Worm (Caenorhabditis elegans): ENCODE measurements around the gene F11D11.3.
"Not testable (repeated sequence)": the region's sequence is repeated elsewhere in the genome, so short reads cannot be mapped to it uniquely, and the experiment has no call there.

Gene F11D11.3

DNA sequence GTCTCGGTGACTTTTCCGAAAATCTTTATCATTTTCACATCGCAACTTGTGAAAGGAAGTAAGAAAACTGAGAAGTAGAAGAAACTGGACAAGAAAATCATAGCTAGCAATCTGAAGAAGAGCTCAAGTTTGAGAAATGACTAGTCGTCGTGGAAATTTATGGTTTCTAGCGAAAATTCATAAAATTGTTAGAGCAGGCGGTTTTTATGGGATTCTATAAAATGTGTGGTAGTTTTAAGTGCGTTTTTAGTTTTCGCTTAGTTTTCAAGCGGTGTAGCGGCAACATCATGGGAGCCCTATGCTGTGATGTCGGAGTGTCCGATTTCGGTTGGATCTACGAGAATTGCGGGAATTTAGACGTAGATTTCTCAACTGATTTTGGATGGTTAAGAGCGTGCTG is 5.7 kb downstream of the F11D11.3 start, which contains the start of gene clec-254:
Gene clec-254 (minus strand): TSS at position 101 of the 400 bp plus-strand sequence.
- not testable (repeated sequence) for TF ChIP-seq med-1 (GFP tag; optimal IDR thresholded peaks at IDR 0.05; ENCODE audit: insufficient read depth); cog-1 (tag; optimal IDR thresholded peaks at IDR 0.05); ztf-23 (GFP tag; IDR thresholded peaks at IDR 0.05)

DNA sequence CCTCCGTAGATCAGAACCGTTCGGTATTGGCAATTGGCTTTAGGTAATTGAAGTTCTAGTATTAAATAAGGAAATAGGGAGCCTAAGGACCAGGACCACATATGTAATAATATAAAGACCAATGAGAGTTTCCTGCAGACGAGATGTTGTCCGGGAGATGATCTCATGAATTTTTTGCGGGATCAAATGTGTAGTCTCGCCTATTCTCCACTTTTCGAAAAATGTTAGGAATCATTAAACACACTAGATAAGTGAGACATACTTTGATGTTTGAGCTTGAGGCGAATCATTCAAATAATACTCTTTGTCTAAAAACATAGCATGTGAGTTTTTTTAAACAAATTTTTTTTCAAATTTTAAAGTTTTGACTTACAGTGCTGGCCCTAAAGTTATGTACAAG is 7.0 kb downstream of the F11D11.3 start, which contains the start of gene F11D11.6:
Gene F11D11.6 (minus strand): TSS at position 101 of the 400 bp plus-strand sequence.
- no peak for TF ChIP-seq cog-1 (tag; optimal IDR thresholded peaks at IDR 0.05)
- no peak for TF ChIP-seq tab-1 (GFP tag; IDR thresholded peaks at IDR 0.05)
- no peak for TF ChIP-seq ref-1 (GFP tag; conservative IDR thresholded peaks at IDR 0.05)
- no peak for TF ChIP-seq flt-1 (GFP tag; IDR thresholded peaks at IDR 0.05)
- TF ChIP-seq T22C8.4 (GFP tag; IDR thresholded peaks at IDR 0.05), result no peak
- no peak for TF ChIP-seq med-1 (GFP tag; optimal IDR thresholded peaks at IDR 0.05; ENCODE audit: insufficient read depth)
- no peak for TF ChIP-seq ztf-29 (GFP tag; IDR thresholded peaks at IDR 0.05)
- TF ChIP-seq ztf-23 (GFP tag; IDR thresholded peaks at IDR 0.05), result no peak
- no peak for TF ChIP-seq klf-2 (GFP tag; conservative IDR thresholded peaks at IDR 0.05)

DNA sequence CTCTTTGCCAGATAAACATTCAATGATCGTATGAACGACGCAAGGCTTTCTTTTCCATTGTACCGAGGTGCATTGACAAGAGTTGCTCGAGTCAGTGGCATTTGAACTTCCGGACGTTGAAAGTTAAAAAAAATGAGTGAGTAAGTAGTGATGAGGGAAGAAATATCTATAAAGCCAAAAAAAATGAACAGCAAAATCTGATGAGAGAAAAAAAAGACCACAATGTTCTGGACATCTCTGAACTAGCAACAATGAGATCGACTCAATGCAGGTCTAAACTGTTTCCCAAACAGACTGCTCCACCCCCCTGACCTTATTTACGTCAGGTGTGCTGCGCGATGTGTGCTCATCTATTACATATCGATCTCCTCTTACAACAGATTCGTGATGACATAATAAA is 9.6 kb downstream of the F11D11.3 start, which contains the start of the genes F11D11.21 and F11D11.12:
Gene F11D11.21 (minus strand): TSS at position 101 of the 400 bp plus-strand sequence.
Gene F11D11.12 (minus strand): TSS at position 238 of the 400 bp plus-strand sequence.
- no peak for TF ChIP-seq cog-1 (tag; optimal IDR thresholded peaks at IDR 0.05)
- TF ChIP-seq klf-2 (GFP tag; conservative IDR thresholded peaks at IDR 0.05), result no peak
- TF ChIP-seq ztf-29 (GFP tag; IDR thresholded peaks at IDR 0.05), result no peak
- no peak for TF ChIP-seq ref-1 (GFP tag; conservative IDR thresholded peaks at IDR 0.05)
- TF ChIP-seq tab-1 (GFP tag; IDR thresholded peaks at IDR 0.05), result no peak
- 0 out of 2 replicates have a peak, but pooled peaks have one; percentile 6 for TF ChIP-seq ztf-23 (GFP tag; IDR thresholded peaks at IDR 0.05)
- no peak for TF ChIP-seq T22C8.4 (GFP tag; IDR thresholded peaks at IDR 0.05)
- TF ChIP-seq med-1 (GFP tag; optimal IDR thresholded peaks at IDR 0.05; ENCODE audit: insufficient read depth), result no peak

DNA sequence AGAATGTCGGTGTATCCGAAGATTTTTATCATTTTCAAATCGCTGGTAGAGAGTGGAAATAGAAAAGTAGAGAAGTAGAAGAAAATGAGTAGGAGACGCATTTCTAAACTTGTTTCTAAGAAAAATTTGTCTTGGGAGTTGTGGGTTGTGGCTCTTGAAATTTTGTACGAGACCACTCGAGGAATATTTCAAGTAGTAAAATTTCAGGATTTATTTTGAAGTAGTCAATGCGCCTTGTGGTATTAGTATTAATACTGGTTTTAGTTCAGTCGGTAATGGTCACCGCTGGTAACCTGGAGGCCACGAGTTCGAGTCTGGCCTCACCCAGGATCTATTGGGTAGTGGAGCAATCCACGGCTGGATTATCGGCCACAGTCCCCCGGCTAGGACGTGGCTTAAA is 11.3 kb downstream of the F11D11.3 start, which contains the start of gene clec-252:
Gene clec-252 (minus strand): TSS at position 101 of the 400 bp plus-strand sequence.
- TF ChIP-seq flt-1 (GFP tag; IDR thresholded peaks at IDR 0.05) (no peak), T22C8.4 (GFP tag; IDR thresholded peaks at IDR 0.05) (no peak), tab-1 (GFP tag; IDR thresholded peaks at IDR 0.05) (no peak), ref-1 (GFP tag; conservative IDR thresholded peaks at IDR 0.05) (no peak), med-1 (GFP tag; optimal IDR thresholded peaks at IDR 0.05; ENCODE audit: insufficient read depth) (no peak), cog-1 (tag; optimal IDR thresholded peaks at IDR 0.05) (no peak), ztf-29 (GFP tag; IDR thresholded peaks at IDR 0.05) (no peak), ztf-23 (GFP tag; IDR thresholded peaks at IDR 0.05) (no peak), klf-2 (GFP tag; conservative IDR thresholded peaks at IDR 0.05) (no peak)

DNA sequence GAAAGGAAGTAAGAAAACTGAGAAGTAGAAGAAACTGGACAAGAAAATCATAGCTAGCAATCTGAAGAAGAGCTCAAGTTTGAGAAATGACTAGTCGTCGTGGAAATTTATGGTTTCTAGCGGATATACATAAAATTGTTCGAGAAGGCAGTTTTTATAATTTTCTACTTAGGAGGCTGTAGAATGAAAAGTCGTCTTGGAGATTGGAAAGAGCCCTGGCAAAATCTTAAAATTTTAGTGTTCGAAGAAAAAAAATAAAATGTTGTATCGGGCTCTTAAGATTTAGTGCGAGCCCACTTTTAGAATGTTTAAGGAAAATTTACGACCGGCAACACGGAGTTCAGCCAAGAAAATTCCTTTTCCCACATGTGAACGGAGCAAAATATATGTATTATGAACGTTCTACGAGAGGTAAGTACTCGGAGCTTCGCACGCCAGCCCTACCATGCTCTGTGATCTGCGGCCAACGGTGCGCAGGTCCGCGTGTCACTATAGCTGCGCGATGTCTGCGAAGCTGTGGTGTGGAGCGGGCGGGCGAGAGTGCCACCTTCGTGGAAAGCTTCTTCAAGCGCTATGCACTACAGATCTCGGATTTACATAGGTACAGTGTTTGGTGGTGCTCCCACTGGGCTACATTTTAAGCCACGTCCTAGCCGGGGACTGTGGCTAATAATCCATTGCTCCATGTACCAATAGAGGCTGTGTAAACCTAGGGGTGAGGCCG is 13.0 kb downstream of the F11D11.3 start, which contains the start of gene clec-251:
Gene clec-251 (minus strand): TSS at position 51 of the 724 bp plus-strand sequence.
- TF ChIP-seq tab-1 (GFP tag; IDR thresholded peaks at IDR 0.05) (no peak), ztf-29 (GFP tag; IDR thresholded peaks at IDR 0.05) (no peak), flt-1 (GFP tag; IDR thresholded peaks at IDR 0.05) (no peak), med-1 (GFP tag; optimal IDR thresholded peaks at IDR 0.05; ENCODE audit: insufficient read depth) (no peak), cog-1 (tag; optimal IDR thresholded peaks at IDR 0.05) (no peak), T22C8.4 (GFP tag; IDR thresholded peaks at IDR 0.05) (no peak), ref-1 (GFP tag; conservative IDR thresholded peaks at IDR 0.05) (no peak), ztf-23 (GFP tag; IDR thresholded peaks at IDR 0.05) (no peak), klf-2 (GFP tag; conservative IDR thresholded peaks at IDR 0.05) (no peak)

DNA sequence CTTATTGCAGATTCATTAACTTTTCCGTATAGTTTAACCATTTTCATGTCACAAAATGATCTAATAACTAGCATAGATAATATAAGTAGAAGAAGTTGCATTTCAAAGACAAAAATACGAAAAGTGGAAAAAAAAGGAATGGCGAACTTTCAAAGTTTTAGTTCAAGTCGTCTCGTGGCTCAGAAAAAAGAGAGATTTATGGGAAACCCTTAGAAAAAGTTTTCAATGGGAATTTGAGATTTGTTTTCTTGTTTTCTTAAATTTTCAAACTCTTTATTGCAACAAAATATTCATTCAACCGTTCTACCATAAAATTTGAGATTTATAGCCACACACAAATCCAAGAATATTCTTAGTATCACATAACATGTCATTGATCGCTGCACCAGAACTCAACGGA is 18.0 kb downstream of the F11D11.3 start, which contains the start of gene clec-250:
Gene clec-250 (minus strand): TSS at position 101 of the 400 bp plus-strand sequence.
- TF ChIP-seq klf-2 (GFP tag; conservative IDR thresholded peaks at IDR 0.05) (no peak), med-1 (GFP tag; optimal IDR thresholded peaks at IDR 0.05; ENCODE audit: insufficient read depth) (no peak), ref-1 (GFP tag; conservative IDR thresholded peaks at IDR 0.05) (no peak), ztf-23 (GFP tag; IDR thresholded peaks at IDR 0.05) (no peak), cog-1 (tag; optimal IDR thresholded peaks at IDR 0.05) (no peak), T22C8.4 (GFP tag; IDR thresholded peaks at IDR 0.05) (no peak)

DNA sequence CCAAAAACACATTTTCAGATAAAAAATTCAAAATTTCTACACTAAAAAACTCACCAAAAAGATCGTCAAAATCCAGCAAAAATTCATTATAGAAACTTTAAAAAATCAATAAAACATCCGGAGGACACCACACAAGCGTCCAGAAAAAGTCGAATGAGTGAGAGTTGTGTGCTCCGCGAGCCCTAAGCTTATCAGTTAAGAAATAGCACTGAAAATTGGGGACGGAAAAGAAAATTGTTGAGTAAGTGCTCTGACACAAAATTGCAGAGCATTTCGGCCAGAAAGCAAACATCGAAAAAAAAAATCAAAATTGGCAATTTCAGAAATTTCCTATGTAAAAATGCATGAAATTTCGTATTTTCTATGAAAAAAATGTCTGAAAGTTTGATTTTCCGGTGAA is 22.4 kb downstream of the F11D11.3 start:
- TF ChIP-seq ztf-29 (GFP tag; IDR thresholded peaks at IDR 0.05) (no peak), ref-1 (GFP tag; conservative IDR thresholded peaks at IDR 0.05) (no peak), med-1 (GFP tag; optimal IDR thresholded peaks at IDR 0.05; ENCODE audit: insufficient read depth) (no peak), flt-1 (GFP tag; IDR thresholded peaks at IDR 0.05) (no peak), ztf-23 (GFP tag; IDR thresholded peaks at IDR 0.05) (no peak), cog-1 (tag; optimal IDR thresholded peaks at IDR 0.05) (no peak), T22C8.4 (GFP tag; IDR thresholded peaks at IDR 0.05) (no peak), tab-1 (GFP tag; IDR thresholded peaks at IDR 0.05) (no peak), klf-2 (GFP tag; conservative IDR thresholded peaks at IDR 0.05) (no peak)

DNA sequence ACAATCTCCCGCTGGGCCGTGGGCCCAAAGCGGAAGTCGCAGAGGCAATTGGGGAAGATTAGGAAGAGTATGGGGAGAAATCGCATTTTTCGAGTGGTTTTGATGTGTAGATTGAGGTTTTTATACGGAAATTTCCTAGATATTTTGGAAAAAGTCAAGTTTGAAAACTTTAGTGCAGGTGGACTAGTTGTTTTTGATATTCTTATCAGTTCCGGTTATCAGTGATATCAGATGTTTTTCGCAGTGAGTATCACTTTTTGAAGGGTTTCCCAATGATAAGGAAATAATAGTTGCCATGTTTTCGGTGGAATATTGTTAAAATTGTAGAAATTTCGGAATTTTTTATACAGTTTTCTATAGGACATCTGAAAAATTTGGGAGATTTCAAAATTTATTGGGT is 25.7 kb downstream of the F11D11.3 start, which contains the start of gene scl-20:
Gene scl-20 (minus strand): TSS at position 101 of the 400 bp plus-strand sequence.
- TF ChIP-seq ref-1 (GFP tag; conservative IDR thresholded peaks at IDR 0.05) (no peak), T22C8.4 (GFP tag; IDR thresholded peaks at IDR 0.05) (no peak), ztf-29 (GFP tag; IDR thresholded peaks at IDR 0.05) (no peak), flt-1 (GFP tag; IDR thresholded peaks at IDR 0.05) (no peak), cog-1 (tag; optimal IDR thresholded peaks at IDR 0.05) (no peak), med-1 (GFP tag; optimal IDR thresholded peaks at IDR 0.05; ENCODE audit: insufficient read depth) (no peak), klf-2 (GFP tag; conservative IDR thresholded peaks at IDR 0.05) (no peak), tab-1 (GFP tag; IDR thresholded peaks at IDR 0.05) (no peak), ztf-23 (GFP tag; IDR thresholded peaks at IDR 0.05) (no peak)

DNA sequence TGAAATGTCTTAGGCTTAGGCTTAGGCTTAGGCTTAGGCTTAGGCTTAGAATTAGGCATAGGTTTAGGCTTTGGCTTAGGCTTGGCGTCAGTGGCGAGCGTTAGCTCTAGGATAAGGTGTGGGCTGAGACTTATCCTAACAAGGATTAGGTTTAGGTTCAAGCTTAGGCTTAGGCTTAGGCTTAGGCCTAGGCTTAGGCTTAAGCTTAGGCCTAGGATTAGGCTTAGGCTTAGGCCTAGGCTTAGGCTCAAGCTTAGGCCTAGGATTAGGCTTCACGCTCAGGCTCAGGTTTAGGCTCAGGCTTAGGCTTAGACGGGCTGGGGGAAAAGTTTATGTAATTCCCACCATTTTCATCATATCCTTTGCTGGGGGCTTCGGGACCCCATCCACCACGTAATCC is 26.1 kb downstream of the F11D11.3 start:
- TF ChIP-seq flt-1 (GFP tag; IDR thresholded peaks at IDR 0.05) (no peak), T22C8.4 (GFP tag; IDR thresholded peaks at IDR 0.05) (no peak), med-1 (GFP tag; optimal IDR thresholded peaks at IDR 0.05; ENCODE audit: insufficient read depth) (no peak), ref-1 (GFP tag; conservative IDR thresholded peaks at IDR 0.05) (no peak), klf-2 (GFP tag; conservative IDR thresholded peaks at IDR 0.05) (no peak), tab-1 (GFP tag; IDR thresholded peaks at IDR 0.05) (no peak), ztf-23 (GFP tag; IDR thresholded peaks at IDR 0.05) (no peak), cog-1 (tag; optimal IDR thresholded peaks at IDR 0.05) (no peak), ztf-29 (GFP tag; IDR thresholded peaks at IDR 0.05) (no peak)

Measured in whole organism, midembryonic.